Worm (Caenorhabditis elegans) whole organism, L1 larva: ENCODE results near the gene mtm-3.

Experiments used
- Y116A8C.19 ChIP-seq: sonication (generic microtip); optimal IDR thresholded peaks from 2 replicates; lab custom pipeline; 2016; ENCODE audit warnings: missing compliant biosample characterization, missing genetic modification characterization, borderline replicate concordance
- aly-2 ChIP-seq: fragments of 150-350 bp; optimal IDR thresholded peaks from 2 replicates; lab custom pipeline; 2014; ENCODE audit warnings: missing biosample characterization, missing genetic modification characterization
- ama-1 ChIP-seq: fragments of 150-350 bp; optimal IDR thresholded peaks from 2 replicates; lab custom pipeline; 2014
- ceh-8 ChIP-seq: fragments of 200-800 bp; sonication (Bioruptor generic); optimal IDR thresholded peaks from 2 replicates; lab custom pipeline; 2018; ENCODE audit warnings: mild to moderate bottlenecking, missing genetic modification characterization, moderate library complexity, missing compliant biosample characterization
- ceh-82 ChIP-seq, 3 experiments: fragments of 150-350 bp in 1 of 3; sonication (generic microtip) in 2 of 3; optimal IDR thresholded peaks; 2 replicates each; lab custom pipeline; 2014 to 2017; ENCODE audit warnings: missing biosample characterization in 3 of 3, missing genetic modification characterization in 3 of 3
- ces-1 ChIP-seq: fragments of 150-350 bp; optimal IDR thresholded peaks from 2 replicates; lab custom pipeline; 2014; ENCODE audit warnings: missing biosample characterization, missing genetic modification reagents, missing genetic modification characterization
- dsc-1 ChIP-seq: sonication (generic microtip); optimal IDR thresholded peaks from 2 replicates; lab custom pipeline; 2016; ENCODE audit warnings: mild to moderate bottlenecking, missing genetic modification characterization, missing compliant biosample characterization
- efl-1 ChIP-seq, 4 experiments: fragments of 150-350 bp; optimal IDR thresholded peaks in 3 of 4; peaks in 1 of 4; 1 replicate in 1 of 4; 2 replicates in 3 of 4; lab custom pipeline; 2014; ENCODE audit warnings: missing biosample characterization in 2 of 4, missing genetic modification characterization in 2 of 4, missing genetic modification reagents in 2 of 4
- egl-13 ChIP-seq: sonication (generic microtip); optimal IDR thresholded peaks from 2 replicates; lab custom pipeline; 2016; ENCODE audit warnings: missing genotype, missing genetic modification reagents, missing genetic modification characterization, missing compliant biosample characterization
- elt-2 ChIP-seq: sonication (generic microtip); optimal IDR thresholded peaks from 2 replicates; lab custom pipeline; 2016; ENCODE audit warnings: missing genetic modification characterization, mild to moderate bottlenecking, inconsistent platforms, missing compliant biosample characterization, missing genetic modification reagents
- fkh-8 ChIP-seq: sonication (generic microtip); optimal IDR thresholded peaks from 2 replicates; lab custom pipeline; 2016; ENCODE audit warnings: mild to moderate bottlenecking, missing genetic modification characterization, missing compliant biosample characterization
- grh-1 ChIP-seq: fragments of 200-800 bp; sonication (Bioruptor generic); IDR thresholded peaks from 2 replicates; pipeline ENCODE4 v1.3.6; 2022; ENCODE audit warnings: missing genetic modification reagents, missing genetic modification characterization, missing compliant biosample characterization
- hlh-4 ChIP-seq: sonication (generic microtip); optimal IDR thresholded peaks from 2 replicates; lab custom pipeline; 2016; ENCODE audit warnings: mild to moderate bottlenecking, missing genetic modification characterization, missing compliant biosample characterization
- lin-13 ChIP-seq: fragments of 150-350 bp; optimal IDR thresholded peaks from 2 replicates; lab custom pipeline; 2014; ENCODE audit warnings: missing biosample characterization, missing genetic modification reagents, missing genetic modification characterization
- lin-14 ChIP-seq: fragments of 200-800 bp; sonication (Bioruptor generic); optimal IDR thresholded peaks from 2 replicates; lab custom pipeline; 2018; ENCODE audit warnings: mild to moderate bottlenecking, missing genetic modification characterization, moderate library complexity, missing compliant biosample characterization
- lin-35 ChIP-seq, 2 experiments: fragments of 150-350 bp; optimal IDR thresholded peaks; 2 replicates each; lab custom pipeline; 2014; ENCODE audit warnings: missing biosample characterization in 2 of 2, missing genetic modification characterization in 2 of 2, missing genetic modification reagents in 2 of 2
- lsy-2 ChIP-seq, 2 experiments: fragments of 150-350 bp; optimal IDR thresholded peaks; 2 replicates each; lab custom pipeline; 2014; ENCODE audit warnings: missing biosample characterization in 2 of 2, missing genetic modification characterization in 2 of 2
- mab-9 ChIP-seq: fragments of 200-800 bp; sonication (Bioruptor generic); IDR thresholded peaks from 2 replicates; pipeline ENCODE4 v1.3.6; 2022; ENCODE audit warnings: missing genetic modification reagents, missing genetic modification characterization, missing compliant biosample characterization
- mdl-1 ChIP-seq, 2 experiments: fragments of 150-350 bp; optimal IDR thresholded peaks; 2 replicates each; lab custom pipeline; 2014 to 2017; ENCODE audit warnings: missing biosample characterization in 2 of 2, missing genetic modification characterization in 2 of 2, inconsistent platforms in 1 of 2
- nhr-11 ChIP-seq: fragments of 150-350 bp; optimal IDR thresholded peaks from 2 replicates; lab custom pipeline; 2014; ENCODE audit warnings: missing biosample characterization, missing genetic modification characterization
- nhr-71 ChIP-seq: sonication (generic microtip); optimal IDR thresholded peaks from 2 replicates; lab custom pipeline; 2016; ENCODE audit warnings: mild to moderate bottlenecking, missing genetic modification characterization, moderate library complexity, missing compliant biosample characterization
- nhr-85 ChIP-seq: sonication (generic microtip); peaks from one replicate; lab custom pipeline; 2016; ENCODE audit warnings: missing genetic modification characterization, inconsistent platforms, missing compliant biosample characterization
- nhr-90 ChIP-seq: sonication (generic microtip); optimal IDR thresholded peaks from 2 replicates; lab custom pipeline; 2016; ENCODE audit warnings: mild to moderate bottlenecking, missing genetic modification characterization, missing compliant biosample characterization; ENCODE audit not compliant: poor library complexity
- pax-3 ChIP-seq: fragments of 200-800 bp; sonication (Bioruptor generic); optimal IDR thresholded peaks from 2 replicates; lab custom pipeline; 2018; ENCODE audit warnings: mild to moderate bottlenecking, missing genetic modification characterization, moderate library complexity, missing compliant biosample characterization
- snpc-4 ChIP-seq: fragments of 150-350 bp; optimal IDR thresholded peaks from 2 replicates; lab custom pipeline; 2014; ENCODE audit warnings: missing biosample characterization, missing genetic modification characterization
- swsn-7 ChIP-seq: sonication (generic microtip); optimal IDR thresholded peaks from 2 replicates; lab custom pipeline; 2016; ENCODE audit warnings: missing genetic modification characterization, missing compliant biosample characterization
- tbx-2 ChIP-seq: sonication (generic microtip); optimal IDR thresholded peaks from 2 replicates; lab custom pipeline; 2016; ENCODE audit warnings: missing genetic modification characterization, missing compliant biosample characterization
- unc-30 ChIP-seq: sonication (generic microtip); optimal IDR thresholded peaks from 2 replicates; lab custom pipeline; 2017; ENCODE audit warnings: missing biosample characterization, missing genetic modification characterization
- unc-86 ChIP-seq: sonication (generic microtip); optimal IDR thresholded peaks from 2 replicates; lab custom pipeline; 2016; ENCODE audit warnings: missing genetic modification characterization, missing compliant biosample characterization
- unc-98 ChIP-seq: fragments of 200-800 bp; sonication (Bioruptor generic); IDR thresholded peaks from 2 replicates; pipeline ENCODE4 v1.3.6; 2022; ENCODE audit warnings: missing genetic modification characterization, missing compliant biosample characterization
- vab-15 ChIP-seq: sonication (generic microtip); optimal IDR thresholded peaks from 2 replicates; lab custom pipeline; 2017; ENCODE audit warnings: missing genotype, mild to moderate bottlenecking, missing genetic modification characterization, missing compliant biosample characterization

Gene mtm-3

ce11 chrIII:3768200-3768599, 32.1 kb downstream of the mtm-3 start, which contains the start of gene gmeb-3:
Gene gmeb-3 (plus strand): TSS chrIII:3768500.
- TF ChIP-seq aly-2 (tag; lab: Kevin White, UChicago) = no peak
- no peak for TF ChIP-seq ces-1 (GFP tag; lab: Kevin White, UChicago)
- no peak for TF ChIP-seq ceh-82 (tag; optimal IDR thresholded peaks at IDR 0.05; lab: Kevin White, UChicago)
- TF ChIP-seq swsn-7 (tag; lab: Kevin White, UChicago) = no peak
- no peak for TF ChIP-seq unc-86 (tag; lab: Kevin White, UChicago)
- TF ChIP-seq dsc-1 (tag; lab: Kevin White, UChicago) = no peak
- no peak for TF ChIP-seq nhr-71 (tag; lab: Kevin White, UChicago)
- no peak for TF ChIP-seq grh-1 (GFP tag; lab: Robert Waterston, UW)
- no peak for TF ChIP-seq unc-30 (tag; lab: Kevin White, UChicago)
- no peak for TF ChIP-seq pax-3 (tag; lab: Kevin White, UChicago)
- no peak for TF ChIP-seq nhr-90 (tag; lab: Kevin White, UChicago)
- no peak for TF ChIP-seq vab-15 (tag; lab: Kevin White, UChicago)
- TF ChIP-seq ama-1 (lab: Kevin White, UChicago) = no peak
- TF ChIP-seq tbx-2 (tag; lab: Kevin White, UChicago) = no peak
- no peak for TF ChIP-seq egl-13
- TF ChIP-seq mab-9 = no peak
- no peak for TF ChIP-seq hlh-4 (tag; lab: Kevin White, UChicago)
- no peak for TF ChIP-seq fkh-8 (tag; lab: Kevin White, UChicago)
- no peak for TF ChIP-seq lsy-2 (tag; optimal IDR thresholded peaks at IDR 0.05; lab: Kevin White, UChicago)

- TF ChIP-seq ceh-8 (GFP tag; lab: Kevin White, UChicago) = peak; percentile 88
- no peak for TF ChIP-seq unc-98 (GFP tag; lab: Robert Waterston, UW)
- TF ChIP-seq snpc-4 = no peak
- TF ChIP-seq nhr-11 (tag; lab: Kevin White, UChicago) = no peak
- TF ChIP-seq Y116A8C.19 (tag; lab: Kevin White, UChicago) = no peak
- peak; percentile 14 for TF ChIP-seq fkh-8 (tag; lab: Kevin White, UChicago)
- TF ChIP-seq efl-1 (optimal IDR thresholded peaks at IDR 0.05; lab: Kevin White, UChicago) = no peak
- TF ChIP-seq efl-1 (GFP tag; optimal IDR thresholded peaks at IDR 0.05 in 1 of 2; lab: Kevin White, UChicago) = no peak
- no peak for TF ChIP-seq nhr-85 (tag; lab: Kevin White, UChicago)
- peak; percentile 33 for TF ChIP-seq nhr-71 (tag; lab: Kevin White, UChicago)
Measured at ce11 chrIII:3765460-3765859, 34.8 kb downstream of the mtm-3 start, which contains the start of gene C44F1.1. Gene C44F1.1 (minus strand): TSS chrIII:3765560.

ce11 chrIII:3764584-3764983, 35.7 kb downstream of the mtm-3 start:
- TF ChIP-seq snpc-4 (peak; percentile 0), lin-13 (GFP tag; lab: Kevin White, UChicago) (no peak)
- TF ChIP-seq, all 84 proteins: peak for 1

ce11 chrIII:3764043-3764442, 36.2 kb downstream of the mtm-3 start:
- TF ChIP-seq lin-35 (GFP tag; optimal IDR thresholded peaks at IDR 0.05; lab: Kevin White, UChicago) = peak in 1 of 2 experiments; percentile 27
- no peak for TF ChIP-seq efl-1 (optimal IDR thresholded peaks at IDR 0.05; lab: Kevin White, UChicago)
- TF ChIP-seq efl-1 (GFP tag; optimal IDR thresholded peaks at IDR 0.05 in 1 of 2; lab: Kevin White, UChicago) = peak in 1 of 2 experiments; percentile 67
- peak; percentile 24 for TF ChIP-seq elt-2 (tag; lab: Kevin White, UChicago)
- no peak for TF ChIP-seq lin-14 (GFP tag; lab: Kevin White, UChicago)

ce11 chrIII:3759312-3759711, 41.0 kb downstream of the mtm-3 start, which contains the start of gene arcp-1:
Gene arcp-1 (minus strand): TSS chrIII:3759412.
- TF ChIP-seq mdl-1 (tag; optimal IDR thresholded peaks at IDR 0.05; lab: Kevin White, UChicago) (no peak), fkh-8 (tag; lab: Kevin White, UChicago) (peak; percentile 21), dsc-1 (tag; lab: Kevin White, UChicago) (peak; percentile 72), pax-3 (tag; lab: Kevin White, UChicago) (peak; percentile 12)
